Fruit fly (Drosophila melanogaster): Measurements from ENCODE around the gene obst-I.
A peak's percentile ranks its signal among the peaks of the same experiment; 100 is the strongest.

Gene obst-I

dm6 chr3L:2267558-2267957 is at the start of gene obst-I:
Gene obst-I, plus strand, starts transcription at chr3L:2267858.
- no peak for TF ChIP-seq CG12071 (GFP tag; optimal IDR thresholded peaks at IDR 0.05)
- TF ChIP-seq CG16779 (GFP tag; IDR thresholded peaks at IDR 0.05), result no peak
- TF ChIP-seq CG4424 (GFP tag; optimal IDR thresholded peaks at IDR 0.05), result no peak
- no peak for TF ChIP-seq sc (optimal IDR thresholded peaks at IDR 0.05)
- TF ChIP-seq sc (GFP tag; optimal IDR thresholded peaks at IDR 0.05), result no peak
- TF ChIP-seq CG15073 (GFP tag; optimal IDR thresholded peaks at IDR 0.05), result no peak
- TF ChIP-seq ro (GFP tag; IDR thresholded peaks at IDR 0.05), result no peak
- no peak for TF ChIP-seq corto (GFP tag; optimal IDR thresholded peaks at IDR 0.05)
- no peak for TF ChIP-seq dati (GFP tag; IDR thresholded peaks at IDR 0.05)
- TF ChIP-seq CG13624 (GFP tag; optimal IDR thresholded peaks at IDR 0.05), result no peak

- TF ChIP-seq Deaf1 (tag; optimal IDR thresholded peaks at IDR 0.05) (peak; percentile 97), jing (GFP tag; optimal IDR thresholded peaks at IDR 0.05) (no peak), Lhr (GFP tag; optimal IDR thresholded peaks at IDR 0.05) (no peak), CG1647 (GFP tag; optimal IDR thresholded peaks at IDR 0.05) (no peak), Trl (optimal IDR thresholded peaks at IDR 0.05) (peak; percentile 32 to 60), Trl (GFP tag; optimal IDR thresholded peaks at IDR 0.05) (no peak), CG8944 (GFP tag; optimal IDR thresholded peaks at IDR 0.05) (no peak), eyg (GFP tag; optimal IDR thresholded peaks at IDR 0.05) (no peak), esg (GFP tag; conservative IDR thresholded peaks at IDR 0.05) (no peak), CrebB (tag; optimal IDR thresholded peaks at IDR 0.05) (no peak), MBD-R2 (GFP tag; IDR thresholded peaks at IDR 0.05) (no peak), seq (GFP tag; IDR thresholded peaks at IDR 0.05) (0 out of 2 replicates have a peak, but pooled peaks have one; percentile 22), B-H2 (GFP tag; optimal IDR thresholded peaks at IDR 0.05) (no peak), tap (tag; optimal IDR thresholded peaks at IDR 0.05) (no peak), CG3847 (GFP tag; IDR thresholded peaks at IDR 0.05) (no peak), Med (GFP tag) (peak; percentile 33), pita (GFP tag; optimal IDR thresholded peaks at IDR 0.05) (peak; percentile 17), fd96Cb (tag; optimal IDR thresholded peaks at IDR 0.05) (no peak), dan (GFP tag; IDR thresholded peaks at IDR 0.05) (no peak), CTCF (GFP tag; optimal IDR thresholded peaks at IDR 0.05) (peak; percentile 85), row (GFP tag; IDR thresholded peaks at IDR 0.05) (no peak), CG2199 (GFP tag; IDR thresholded peaks at IDR 0.05) (no peak), Ada2b (GFP tag; IDR thresholded peaks at IDR 0.05) (no peak), ash1 (GFP tag; optimal IDR thresholded peaks at IDR 0.05) (no peak), lilli (GFP tag; optimal IDR thresholded peaks at IDR 0.05) (no peak), dmrt11E (tag; optimal IDR thresholded peaks at IDR 0.05) (no peak), stwl (tag; optimal IDR thresholded peaks at IDR 0.05) (peak; percentile 5), CG11247 (GFP tag; IDR thresholded peaks at IDR 0.05) (no peak), ab (GFP tag; optimal IDR thresholded peaks at IDR 0.05) (no peak), CG18619 (GFP tag; optimal IDR thresholded peaks at IDR 0.05) (no peak), cad (GFP tag; optimal IDR thresholded peaks at IDR 0.05) (no peak), cato (GFP tag; optimal IDR thresholded peaks at IDR 0.05; ENCODE audit: borderline replicate concordance) (no peak), CG18262 (tag; optimal IDR thresholded peaks at IDR 0.05) (no peak), twi (tag; optimal IDR thresholded peaks at IDR 0.05) (no peak), kay (GFP tag; optimal IDR thresholded peaks at IDR 0.05) (no peak), NC2α (GFP tag; optimal IDR thresholded peaks at IDR 0.05) (no peak), bab2 (GFP tag; optimal IDR thresholded peaks at IDR 0.05) (no peak), BtbVII (GFP tag; optimal IDR thresholded peaks at IDR 0.05) (no peak), bbx (GFP tag; IDR thresholded peaks at IDR 0.05; ENCODE audit: partially characterized antibody) (no peak), ci (GFP tag; IDR thresholded peaks at IDR 0.05) (0 out of 3 replicates have a peak, but pooled peaks have one; percentile 8), salm (tag; optimal IDR thresholded peaks at IDR 0.05) (no peak)
These were observed 39.1 kb upstream of the obst-I start for dm6 chr3L:2228367-2229171.

All from whole organism, embryonic.